Worm (Caenorhabditis elegans) whole organism, mixed stage, embryonic: ENCODE results near the gene K09F5.4.

ENCODE experiments used
- M03D4.4 ChIP-seq: sonication (generic microtip); optimal IDR thresholded peaks from 2 replicates; lab custom pipeline; 2017; ENCODE audit warnings: mild to moderate bottlenecking, missing genetic modification characterization, missing compliant biosample characterization
- bed-3 ChIP-seq: fragments of 200-800 bp; sonication (Bioruptor generic); optimal IDR thresholded peaks from 3 replicates; lab custom pipeline; 2018; ENCODE audit warnings: mild to moderate bottlenecking, missing genetic modification characterization, moderate library complexity, missing compliant biosample characterization
- blmp-1 ChIP-seq: fragments of 150-350 bp; optimal IDR thresholded peaks from 2 replicates; lab custom pipeline; 2014; ENCODE audit warnings: missing biosample characterization, missing genetic modification characterization
- ceh-43 ChIP-seq: fragments of 200-800 bp; sonication (Bioruptor generic); optimal IDR thresholded peaks from 2 replicates; lab custom pipeline; 2018; ENCODE audit warnings: mild to moderate bottlenecking, missing genetic modification characterization, moderate library complexity, missing compliant biosample characterization
- ces-1 ChIP-seq: fragments of 150-350 bp; optimal IDR thresholded peaks from 2 replicates; lab custom pipeline; 2014; ENCODE audit warnings: missing biosample characterization, missing genetic modification reagents, missing genetic modification characterization
- cnd-1 ChIP-seq: fragments of 200-800 bp; sonication (Bioruptor generic); optimal IDR thresholded peaks from 2 replicates; lab custom pipeline; 2018; ENCODE audit warnings: mild to moderate bottlenecking, missing genetic modification characterization, missing compliant biosample characterization
- drap-1 ChIP-seq: fragments of 200-800 bp; sonication (Bioruptor generic); optimal IDR thresholded peaks from 3 replicates; lab custom pipeline; 2018; ENCODE audit warnings: mild to moderate bottlenecking, missing genetic modification characterization, missing compliant biosample characterization
- elt-1 ChIP-seq: sonication (generic microtip); optimal IDR thresholded peaks from 2 replicates; lab custom pipeline; 2017; ENCODE audit warnings: missing genetic modification characterization, mild to moderate bottlenecking, missing compliant biosample characterization, antibody characterized with exemption, moderate library complexity, borderline replicate concordance; ENCODE audit not compliant: insufficient read depth
- elt-3 ChIP-seq: fragments of 150-350 bp; optimal IDR thresholded peaks from 2 replicates; lab custom pipeline; 2014; ENCODE audit warnings: missing biosample characterization, missing genetic modification characterization
- flh-1 ChIP-seq: fragments of 200-800 bp; sonication (Bioruptor generic); optimal IDR thresholded peaks from 2 replicates; lab custom pipeline; 2018; ENCODE audit warnings: mild to moderate bottlenecking, missing genetic modification characterization, moderate library complexity, missing compliant biosample characterization
- ham-2 ChIP-seq: fragments of 200-800 bp; sonication (Bioruptor generic); optimal IDR thresholded peaks from 2 replicates; lab custom pipeline; 2018; ENCODE audit warnings: mild to moderate bottlenecking, missing genetic modification characterization, missing compliant biosample characterization
- hlh-1 ChIP-seq: fragments of 150-350 bp; optimal IDR thresholded peaks from 2 replicates; lab custom pipeline; 2014; ENCODE audit warnings: missing biosample characterization, missing genetic modification reagents, missing genetic modification characterization
- lin-13 ChIP-seq: fragments of 150-350 bp; optimal IDR thresholded peaks from 2 replicates; lab custom pipeline; 2014; ENCODE audit warnings: missing biosample characterization, missing genetic modification characterization
- lin-32 ChIP-seq: fragments of 200-800 bp; sonication (Bioruptor generic); optimal IDR thresholded peaks from 2 replicates; lab custom pipeline; 2018; ENCODE audit warnings: mild to moderate bottlenecking, missing genetic modification characterization, missing compliant biosample characterization
- lsy-2 ChIP-seq: fragments of 150-350 bp; optimal IDR thresholded peaks from 2 replicates; lab custom pipeline; 2014; ENCODE audit warnings: missing biosample characterization, missing genetic modification characterization
- mab-5 ChIP-seq: fragments of 150-350 bp; optimal IDR thresholded peaks from 2 replicates; lab custom pipeline; 2014; ENCODE audit warnings: missing biosample characterization, missing genetic modification characterization
- mep-1 ChIP-seq: fragments of 150-350 bp; optimal IDR thresholded peaks from 2 replicates; lab custom pipeline; 2017; ENCODE audit warnings: missing biosample characterization, missing genetic modification reagents, missing genetic modification characterization, inconsistent platforms
- mls-2 ChIP-seq: sonication (generic microtip); optimal IDR thresholded peaks from 2 replicates; lab custom pipeline; 2016; ENCODE audit warnings: mild to moderate bottlenecking, missing genetic modification characterization, moderate library complexity, missing compliant biosample characterization
- nhr-12 ChIP-seq: fragments of 150-350 bp; optimal IDR thresholded peaks from 2 replicates; lab custom pipeline; 2014; ENCODE audit warnings: missing biosample characterization, missing genetic modification characterization
- nhr-2 ChIP-seq: fragments of 150-350 bp; optimal IDR thresholded peaks from 2 replicates; lab custom pipeline; 2014; ENCODE audit warnings: missing biosample characterization, missing genetic modification characterization
- nhr-237 ChIP-seq: fragments of 150-350 bp; optimal IDR thresholded peaks from 2 replicates; lab custom pipeline; 2014; ENCODE audit warnings: missing biosample characterization, missing genetic modification characterization
- nhr-76 ChIP-seq: sonication (generic microtip); optimal IDR thresholded peaks from 2 replicates; lab custom pipeline; 2017; ENCODE audit warnings: missing biosample characterization, missing genetic modification characterization
- pha-4 ChIP-seq: fragments of 150-350 bp; optimal IDR thresholded peaks from 2 replicates; lab custom pipeline; 2018; ENCODE audit warnings: missing biosample characterization, missing genetic modification reagents, missing genetic modification characterization
- sem-2 ChIP-seq: fragments of 200-800 bp; sonication (Bioruptor generic); optimal IDR thresholded peaks from 2 replicates; lab custom pipeline; 2018; ENCODE audit warnings: mild to moderate bottlenecking, missing genetic modification characterization, missing compliant biosample characterization
- snpc-4 ChIP-seq: fragments of 150-350 bp; optimal IDR thresholded peaks from 2 replicates; lab custom pipeline; 2014; ENCODE audit warnings: missing biosample characterization, missing genetic modification characterization
- tbx-8 ChIP-seq: fragments of 200-800 bp; sonication (Bioruptor generic); optimal IDR thresholded peaks from 2 replicates; lab custom pipeline; 2018; ENCODE audit warnings: mild to moderate bottlenecking, missing genetic modification characterization, moderate library complexity, missing compliant biosample characterization
- unc-39 ChIP-seq: fragments of 150-350 bp; optimal IDR thresholded peaks from 2 replicates; lab custom pipeline; 2014; ENCODE audit warnings: missing biosample characterization, missing genetic modification characterization
- unc-62 ChIP-seq: fragments of 150-350 bp; optimal IDR thresholded peaks from 2 replicates; lab custom pipeline; 2014; ENCODE audit warnings: missing biosample characterization, missing genetic modification reagents, missing genetic modification characterization
- zip-8 ChIP-seq: fragments of 150-350 bp; optimal IDR thresholded peaks from 2 replicates; lab custom pipeline; 2014; ENCODE audit warnings: missing biosample characterization, missing genetic modification characterization

The K09F5.4 gene

ce11 chrX:7678437-7679139 is 32.0 kb downstream of the K09F5.4 start:
- no peak for TF ChIP-seq mep-1 (tag; lab: Kevin White, UChicago)
- peak; percentile 20 for TF ChIP-seq ces-1 (GFP tag; lab: Kevin White, UChicago)

- TF ChIP-seq lin-32 (GFP tag; lab: Kevin White, UChicago), result no peak
- TF ChIP-seq zip-8 (tag; lab: Kevin White, UChicago), result no peak
- TF ChIP-seq elt-1 (tag; lab: Kevin White, UChicago), result no peak
- no peak for TF ChIP-seq mep-1 (tag; lab: Kevin White, UChicago)
- TF ChIP-seq hlh-1, result no peak
- TF ChIP-seq ham-2 (GFP tag; lab: Kevin White, UChicago), result no peak
- TF ChIP-seq pha-4, result no peak
- TF ChIP-seq snpc-4 (tag; lab: Kevin White, UChicago), result no peak
- TF ChIP-seq tbx-8 (GFP tag; lab: Kevin White, UChicago), result no peak
- TF ChIP-seq elt-3, result no peak
- no peak for TF ChIP-seq sem-2 (GFP tag; lab: Kevin White, UChicago)
- TF ChIP-seq nhr-12 (tag; lab: Kevin White, UChicago), result no peak
- TF ChIP-seq M03D4.4 (tag; lab: Kevin White, UChicago), result no peak
- no peak for TF ChIP-seq unc-62 (GFP tag; lab: Kevin White, UChicago)
- TF ChIP-seq lin-13, result no peak
- TF ChIP-seq blmp-1, result no peak
These were observed 35.7 kb downstream of the K09F5.4 start for ce11 chrX:7674871-7675270.

ce11 chrX:7672693-7673092 is 37.9 kb downstream of the K09F5.4 start, which contains the start of gene F27D9.2:
F27D9.2 (plus strand) TSS chrX:7672993.
- no peak for TF ChIP-seq bed-3 (GFP tag; lab: Kevin White, UChicago)
- no peak for TF ChIP-seq elt-1 (tag; lab: Kevin White, UChicago)
- TF ChIP-seq nhr-237 (tag; lab: Kevin White, UChicago), result no peak
- TF ChIP-seq snpc-4 (tag; lab: Kevin White, UChicago), result no peak
- TF ChIP-seq M03D4.4 (tag; lab: Kevin White, UChicago), result no peak
- TF ChIP-seq sem-2 (GFP tag; lab: Kevin White, UChicago), result no peak
- TF ChIP-seq ceh-43, result no peak
- TF ChIP-seq ces-1 (GFP tag; lab: Kevin White, UChicago), result no peak
- no peak for TF ChIP-seq mab-5 (tag; lab: Kevin White, UChicago)
- no peak for TF ChIP-seq cnd-1 (tag; lab: Kevin White, UChicago)
- no peak for TF ChIP-seq ham-2 (GFP tag; lab: Kevin White, UChicago)
- no peak for TF ChIP-seq hlh-1
- no peak for TF ChIP-seq lin-32 (GFP tag; lab: Kevin White, UChicago)

- TF ChIP-seq ces-1 (GFP tag; lab: Kevin White, UChicago) (no peak), elt-1 (tag; lab: Kevin White, UChicago) (no peak), unc-39 (tag; lab: Kevin White, UChicago) (no peak), lin-13 (no peak), M03D4.4 (tag; lab: Kevin White, UChicago) (no peak), mls-2 (tag; lab: Kevin White, UChicago) (no peak), nhr-76 (tag; lab: Kevin White, UChicago) (no peak), lin-32 (GFP tag; lab: Kevin White, UChicago) (no peak), drap-1 (GFP tag; lab: Kevin White, UChicago) (no peak), nhr-2 (no peak), flh-1 (GFP tag; lab: Kevin White, UChicago) (no peak)
- TF ChIP-seq, all 35 proteins: peak for 0
These were observed 39.9 kb downstream of the K09F5.4 start, which contains the start of gene F27D9.7 for ce11 chrX:7670655-7671054. F27D9.7 (minus strand) TSS chrX:7670755.

ce11 chrX:7667394-7668089 is 43.0 kb downstream of the K09F5.4 start, which contains the start of gene F27D9.13:
F27D9.13 (minus strand) TSS chrX:7667444.
- no peak for TF ChIP-seq flh-1 (GFP tag; lab: Kevin White, UChicago)
- no peak for TF ChIP-seq mab-5 (tag; lab: Kevin White, UChicago)
- TF ChIP-seq lsy-2 (tag; lab: Kevin White, UChicago), result no peak
- TF ChIP-seq lin-13, result no peak
- TF ChIP-seq blmp-1, result no peak
- TF ChIP-seq sem-2 (GFP tag; lab: Kevin White, UChicago), result no peak
- no peak for TF ChIP-seq hlh-1
- no peak for TF ChIP-seq nhr-76 (tag; lab: Kevin White, UChicago)
